Fruit fly (Drosophila melanogaster): ENCODE results near the gene CG14238.

DNA sequence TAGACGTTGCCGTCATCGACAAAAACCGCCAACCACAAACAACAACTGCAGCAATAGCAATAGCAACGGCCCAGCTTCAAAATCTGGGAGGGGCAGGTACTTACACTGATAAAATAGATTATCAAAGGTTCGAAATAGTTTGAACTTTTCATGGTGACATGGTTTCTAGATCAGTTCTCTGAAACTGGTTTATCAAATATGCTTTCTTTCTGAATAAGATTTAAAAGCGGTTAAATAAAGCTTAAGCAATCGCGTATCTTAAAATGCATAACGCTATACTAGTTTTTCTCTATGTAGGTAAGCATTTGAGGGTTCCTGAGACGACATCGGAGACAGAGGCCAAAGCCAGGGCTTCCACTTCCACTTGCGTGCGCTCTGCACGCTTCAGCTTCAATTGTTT lies 42.3 kb downstream of the CG14238 start:
- TF ChIP-seq CG6654 (GFP tag; optimal IDR thresholded peaks at IDR 0.05) (no peak), CG12769 (tag; optimal IDR thresholded peaks at IDR 0.05) (no peak), sens (GFP tag) (peak; percentile 45), CG32772 (GFP tag; IDR thresholded peaks at IDR 0.05) (no peak), gfzf (GFP tag; optimal IDR thresholded peaks at IDR 0.05) (no peak), dati (GFP tag; IDR thresholded peaks at IDR 0.05) (no peak)

Data from whole organism, embryonic.